Fruit fly (Drosophila melanogaster) whole organism: ENCODE measurements around the gene beta-PheRS.

Experiments
- CG8478 ChIP-seq: fragments of >200 bp; optimal IDR thresholded peaks from 2 replicates; lab custom pipeline; 2018; ENCODE audit warnings: inconsistent platforms
- pan ChIP-seq: fragments of >200 bp; optimal IDR thresholded peaks from 2 replicates; lab custom pipeline; 2017
- usp ChIP-seq: fragments of >200 bp; optimal IDR thresholded peaks from 2 replicates; lab custom pipeline; 2017; ENCODE audit warnings: missing biosample characterization, missing genetic modification characterization, mixed read lengths

DNA sequence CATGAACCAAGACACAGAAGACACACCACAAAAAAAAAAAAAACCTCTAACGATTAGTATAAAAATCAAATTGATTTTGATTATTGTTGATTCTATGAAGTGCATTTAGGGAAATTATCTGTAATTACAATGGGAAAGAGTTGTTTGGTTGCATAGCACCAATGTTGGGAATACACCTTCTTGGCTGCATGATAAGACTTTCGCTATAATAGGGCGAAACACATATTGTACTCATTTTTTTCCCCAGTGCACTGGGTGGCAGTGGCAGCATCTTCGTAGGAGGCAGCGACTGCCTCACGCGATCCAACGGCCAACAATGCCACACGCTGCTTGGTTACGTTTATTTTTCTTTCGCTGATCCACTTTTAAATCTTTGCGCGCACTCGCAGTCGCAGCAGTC is 48.5 kb downstream of the beta-PheRS start:
- TF ChIP-seq pan (lab: Kevin White, UChicago) (no peak), CG8478 (lab: Kevin White, UChicago) (no peak), usp (GFP tag; lab: Kevin White, UChicago) (no peak)
